Fruit fly (Drosophila melanogaster): ENCODE data around the gene CG32579.

dm6 chrX:16371923-16372322 is 48.8 kb downstream of the CG32579 start:
- TF ChIP-seq usp (GFP tag; optimal IDR thresholded peaks at IDR 0.05) (no peak), pan (optimal IDR thresholded peaks at IDR 0.05) (no peak), Dll (optimal IDR thresholded peaks at IDR 0.05) (no peak), CG8478 (optimal IDR thresholded peaks at IDR 0.05) (no peak), psq (optimal IDR thresholded peaks at IDR 0.05) (no peak), EcR (GFP tag; optimal IDR thresholded peaks at IDR 0.05) (no peak)
